Worm (Caenorhabditis elegans) whole organism, midembryonic: ENCODE results near the gene srd-2.

Experiments used
- flt-1 ChIP-seq: fragments of 200-800 bp; sonication (Bioruptor generic); IDR thresholded peaks from 2 replicates; pipeline ENCODE4 v1.3.6; 2022; ENCODE audit warnings: missing genetic modification characterization, missing compliant biosample characterization
- tab-1 ChIP-seq: fragments of 200-800 bp; sonication (Bioruptor generic); IDR thresholded peaks from 2 replicates; pipeline ENCODE4 v1.3.6; 2022; ENCODE audit warnings: missing genetic modification characterization, missing compliant biosample characterization
- ztf-23 ChIP-seq: fragments of 200-800 bp; sonication (Bioruptor generic); IDR thresholded peaks from 2 replicates; pipeline ENCODE4 v1.3.6; 2022; ENCODE audit warnings: missing genetic modification reagents, missing genetic modification characterization, missing compliant biosample characterization
- ztf-29 ChIP-seq: fragments of 200-800 bp; sonication (Bioruptor generic); IDR thresholded peaks from 2 replicates; pipeline ENCODE4 v1.3.6; 2022; ENCODE audit warnings: missing genetic modification reagents, missing genetic modification characterization, missing compliant biosample characterization

ce11 chrII:10192207-10192606 lies 4.5 kb upstream of the srd-2 start, which contains the start of gene R05H5.7:
- TF ChIP-seq tab-1 (GFP tag; lab: Robert Waterston, UW), result no peak
- no peak for TF ChIP-seq ztf-23 (GFP tag; lab: Robert Waterston, UW)
- TF ChIP-seq flt-1, result no peak
- TF ChIP-seq ztf-29 (GFP tag; lab: Robert Waterston, UW), result no peak
